Worm (Caenorhabditis elegans) whole organism, L4 larva: ENCODE results near the gene C34F11.5.
A peak's percentile ranks its signal among the peaks of the same experiment; 100 is the strongest.

Experiments
- F10B5.3 ChIP-seq: sonication (generic microtip); optimal IDR thresholded peaks from 2 replicates; lab custom pipeline; 2016; ENCODE audit warnings: mild to moderate bottlenecking, missing genetic modification characterization, missing compliant biosample characterization
- F26F4.8 ChIP-seq: fragments of 200-800 bp; sonication (Bioruptor generic); conservative IDR thresholded peaks from 2 replicates; pipeline ENCODE4 v1.3.6; 2022; ENCODE audit warnings: missing genetic modification characterization, missing compliant biosample characterization
- T20F7.1 ChIP-seq: fragments of 200-800 bp; sonication (Bioruptor generic); optimal IDR thresholded peaks from 2 replicates; lab custom pipeline; 2018; ENCODE audit warnings: mild to moderate bottlenecking, missing genetic modification characterization, missing compliant biosample characterization
- Y48G9A.11 ChIP-seq: fragments of 200-800 bp; sonication (Bioruptor generic); IDR thresholded peaks from 2 replicates; pipeline ENCODE4 v1.3.6; 2022; ENCODE audit warnings: missing genetic modification reagents, missing genetic modification characterization, missing compliant biosample characterization
- aha-1 ChIP-seq: fragments of 150-350 bp; peaks from one replicate; lab custom pipeline; 2014; ENCODE audit warnings: missing biosample characterization, missing genetic modification characterization
- aly-2 ChIP-seq: sonication (generic microtip); optimal IDR thresholded peaks from 2 replicates; lab custom pipeline; 2018; ENCODE audit warnings: missing biosample characterization, missing genetic modification characterization
- arid-1 ChIP-seq: fragments of 200-800 bp; sonication (Bioruptor generic); conservative IDR thresholded peaks from 2 replicates; pipeline ENCODE4 v1.3.6; 2022; ENCODE audit warnings: missing genetic modification reagents, missing genetic modification characterization, missing compliant biosample characterization
- ceh-32 ChIP-seq: sonication (generic microtip); optimal IDR thresholded peaks from 2 replicates; lab custom pipeline; 2016; ENCODE audit warnings: mild to moderate bottlenecking, missing genetic modification characterization, missing compliant biosample characterization; ENCODE audit not compliant: poor library complexity
- ceh-44 ChIP-seq: fragments of 200-800 bp; sonication (Bioruptor generic); IDR thresholded peaks from 2 replicates; pipeline ENCODE4 v1.3.6; 2022; ENCODE audit warnings: missing genetic modification reagents, missing genetic modification characterization, missing compliant biosample characterization
- ceh-82 ChIP-seq: sonication (generic microtip); optimal IDR thresholded peaks from 2 replicates; lab custom pipeline; 2017; ENCODE audit warnings: missing biosample characterization, missing genetic modification characterization
- ces-1 ChIP-seq: fragments of 150-350 bp; sonication (generic microtip); optimal IDR thresholded peaks from 4 replicates; lab custom pipeline; 2014; ENCODE audit warnings: missing biosample characterization, missing genetic modification reagents, missing genetic modification characterization
- daf-16 ChIP-seq, 3 experiments: sonication (generic microtip); optimal IDR thresholded peaks; 2 replicates each; lab custom pipeline; 2016 to 2017; ENCODE audit warnings: missing genetic modification characterization in 3 of 3, missing genetic modification reagents in 3 of 3, mild to moderate bottlenecking in 2 of 3, missing compliant biosample characterization in 2 of 3, missing biosample characterization in 1 of 3, moderate library complexity in 1 of 3
- dmd-6 ChIP-seq: fragments of 200-800 bp; sonication (Bioruptor generic); IDR thresholded peaks from 2 replicates; pipeline ENCODE4 v1.3.6; 2022; ENCODE audit warnings: missing genetic modification reagents, missing genetic modification characterization, missing compliant biosample characterization
- dmd-8 ChIP-seq: fragments of 200-800 bp; sonication (Bioruptor generic); IDR thresholded peaks from 2 replicates; pipeline ENCODE4 v1.3.6; 2022; ENCODE audit warnings: missing genetic modification characterization, missing compliant biosample characterization
- dmd-9 ChIP-seq: fragments of 200-800 bp; sonication (Bioruptor generic); IDR thresholded peaks from 2 replicates; pipeline ENCODE4 v1.3.6; 2022; ENCODE audit warnings: missing genetic modification reagents, missing genetic modification characterization, missing compliant biosample characterization
- dve-1 ChIP-seq: sonication (generic microtip); optimal IDR thresholded peaks from 2 replicates; lab custom pipeline; 2017; ENCODE audit warnings: antibody characterized with exemption, mild to moderate bottlenecking, missing genetic modification characterization, missing compliant biosample characterization; ENCODE audit not compliant: insufficient read depth
- fkh-10 ChIP-seq: fragments of 150-350 bp; optimal IDR thresholded peaks from 2 replicates; lab custom pipeline; 2014; ENCODE audit warnings: missing biosample characterization, missing genetic modification reagents, missing genetic modification characterization
- fos-1 ChIP-seq: fragments of 150-350 bp; optimal IDR thresholded peaks from 2 replicates; lab custom pipeline; 2014; ENCODE audit warnings: missing biosample characterization, missing genetic modification characterization
- hlh-11 ChIP-seq: fragments of 200-800 bp; sonication (Bioruptor generic); optimal IDR thresholded peaks from 2 replicates; lab custom pipeline; 2018; ENCODE audit warnings: mild to moderate bottlenecking, missing genetic modification characterization, missing compliant biosample characterization
- hlh-30 ChIP-seq: sonication (generic microtip); optimal IDR thresholded peaks from 2 replicates; lab custom pipeline; 2017; ENCODE audit warnings: antibody characterized with exemption, mild to moderate bottlenecking, missing genetic modification characterization, missing compliant biosample characterization; ENCODE audit not compliant: insufficient read depth
- lin-1 ChIP-seq: fragments of 200-800 bp; sonication (Bioruptor generic); IDR thresholded peaks from 2 replicates; pipeline ENCODE4 v1.3.6; 2022; ENCODE audit warnings: missing genetic modification reagents, missing genetic modification characterization, missing compliant biosample characterization
- lin-38 ChIP-seq: fragments of 200-800 bp; sonication (Bioruptor generic); IDR thresholded peaks from 2 replicates; pipeline ENCODE4 v1.3.6; 2022; ENCODE audit warnings: missing genetic modification reagents, missing genetic modification characterization, missing compliant biosample characterization
- madf-9 ChIP-seq: fragments of 200-800 bp; sonication (Bioruptor generic); conservative IDR thresholded peaks from 2 replicates; pipeline ENCODE4 v1.3.6; 2022; ENCODE audit warnings: missing genetic modification reagents, missing genetic modification characterization, missing compliant biosample characterization
- mdl-1 ChIP-seq, 2 experiments: fragments of 150-350 bp in 1 of 2; sonication (generic microtip) in 1 of 2; optimal IDR thresholded peaks; 2 replicates each; lab custom pipeline; 2014 to 2017; ENCODE audit warnings: missing biosample characterization in 2 of 2, missing genetic modification characterization in 2 of 2
- mdt-29 ChIP-seq: fragments of 200-800 bp; sonication (Bioruptor generic); IDR thresholded peaks from 2 replicates; pipeline ENCODE4 v1.3.6; 2022; ENCODE audit warnings: missing genetic modification reagents, missing genetic modification characterization, missing compliant biosample characterization
- mxl-2 ChIP-seq: fragments of 200-800 bp; sonication (Bioruptor generic); conservative IDR thresholded peaks from 2 replicates; pipeline ENCODE4 v1.3.6; 2022; ENCODE audit warnings: missing genetic modification reagents, missing genetic modification characterization, missing compliant biosample characterization
- nhr-10 ChIP-seq: fragments of 150-350 bp; optimal IDR thresholded peaks from 2 replicates; lab custom pipeline; 2014; ENCODE audit warnings: missing biosample characterization, missing genetic modification characterization
- nhr-237 ChIP-seq: sonication (generic microtip); optimal IDR thresholded peaks from 2 replicates; lab custom pipeline; 2017; ENCODE audit warnings: missing biosample characterization, missing genetic modification characterization
- nhr-48 ChIP-seq: sonication (generic microtip); optimal IDR thresholded peaks from 2 replicates; lab custom pipeline; 2016; ENCODE audit warnings: mild to moderate bottlenecking, missing genetic modification characterization, missing compliant biosample characterization
- php-3 ChIP-seq: fragments of 200-800 bp; sonication (Bioruptor generic); IDR thresholded peaks from 2 replicates; pipeline ENCODE4 v1.3.6; 2022; ENCODE audit warnings: missing genetic modification reagents, missing genetic modification characterization, missing compliant biosample characterization
- pqm-1 ChIP-seq: sonication (generic microtip); optimal IDR thresholded peaks from 2 replicates; lab custom pipeline; 2017; ENCODE audit warnings: missing biosample characterization, missing genetic modification characterization
- tag-97 ChIP-seq: fragments of 200-800 bp; sonication (Bioruptor generic); IDR thresholded peaks from 2 replicates; pipeline ENCODE4 v1.3.6; 2022; ENCODE audit warnings: missing genetic modification characterization, missing compliant biosample characterization
- unc-130 ChIP-seq: sonication (generic microtip); optimal IDR thresholded peaks from 2 replicates; lab custom pipeline; 2016; ENCODE audit warnings: missing genetic modification reagents, missing genetic modification characterization, missing compliant biosample characterization
- unc-39 ChIP-seq: sonication (generic microtip); optimal IDR thresholded peaks from 2 replicates; lab custom pipeline; 2017; ENCODE audit warnings: missing biosample characterization, missing genetic modification characterization
- zag-1 ChIP-seq: fragments of 150-350 bp; optimal IDR thresholded peaks from 2 replicates; lab custom pipeline; 2014; ENCODE audit warnings: missing biosample characterization, missing genetic modification characterization
- zfp-2 ChIP-seq: sonication (generic microtip); optimal IDR thresholded peaks from 2 replicates; lab custom pipeline; 2016; ENCODE audit warnings: mild to moderate bottlenecking, missing genetic modification characterization, missing compliant biosample characterization
- ztf-7 ChIP-seq: fragments of 150-350 bp; optimal IDR thresholded peaks from 2 replicates; lab custom pipeline; 2014; ENCODE audit warnings: missing biosample characterization, missing genetic modification characterization

The C34F11.5 gene

ce11 chrII:5185955-5186539 lies 9.6 kb upstream of the C34F11.5 start (continued):
- TF ChIP-seq mdt-29 (no peak), zfp-2 (no peak), madf-9 (no peak), Y48G9A.11 (GFP tag; lab: Robert Waterston, UW) (no peak), ceh-44 (GFP tag; lab: Robert Waterston, UW) (no peak), aly-2 (tag; lab: Kevin White, UChicago) (no peak), nhr-10 (tag; lab: Kevin White, UChicago) (peak; percentile 39), nhr-48 (tag; lab: Kevin White, UChicago) (peak; percentile 43), unc-130 (no peak), fkh-10 (GFP tag; lab: Kevin White, UChicago) (no peak), dmd-6 (GFP tag; lab: Robert Waterston, UW) (peak; percentile 68), php-3 (peak; percentile 100)

ce11 chrII:5186870-5187269 lies 8.7 kb upstream of the C34F11.5 start:
- TF ChIP-seq nhr-48 (tag; lab: Kevin White, UChicago) (peak; percentile 2), dve-1 (tag; lab: Kevin White, UChicago) (peak; percentile 42), dmd-9 (GFP tag; lab: Robert Waterston, UW) (no peak), ces-1 (GFP tag; lab: Kevin White, UChicago) (no peak), daf-16 (GFP tag; optimal IDR thresholded peaks at IDR 0.05; lab: Kevin White, UChicago) (no peak), daf-16 (tag; optimal IDR thresholded peaks at IDR 0.05; lab: Kevin White, UChicago) (peak; percentile 69), hlh-11 (peak; percentile 62), lin-1 (GFP tag; lab: Robert Waterston, UW) (no peak), php-3 (peak; percentile 73), aha-1 (tag; lab: Kevin White, UChicago) (peak; percentile 70), pqm-1 (tag; lab: Kevin White, UChicago) (peak; percentile 51)
- TF ChIP-seq, all 104 proteins: peak for 7

DNA sequence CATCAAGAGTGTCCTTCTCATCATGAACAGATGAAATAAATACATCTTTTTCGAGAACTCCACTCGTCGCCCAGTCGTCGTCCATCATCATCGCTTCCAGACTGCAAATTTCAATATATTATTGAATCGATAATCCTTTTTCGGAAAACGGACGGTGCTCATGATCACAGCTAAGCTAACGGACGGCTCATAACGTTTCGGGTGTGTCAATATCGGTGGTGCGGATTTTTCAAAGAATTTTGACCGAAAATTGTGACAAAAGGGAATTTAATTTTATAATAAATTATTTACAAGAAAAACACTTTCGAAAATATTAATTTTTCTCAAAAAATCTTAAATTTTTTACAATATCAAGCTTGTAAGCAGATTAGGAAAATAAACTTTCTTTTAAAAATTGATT lies 8.1 kb upstream of the C34F11.5 start, which contains the start of gene crh-2:
Gene crh-2, minus strand, starts transcription at position 101 of the 400 bp plus-strand sequence.
- TF ChIP-seq mdt-29: no peak
- TF ChIP-seq dmd-8 (GFP tag; lab: Robert Waterston, UW): no peak
- no peak for TF ChIP-seq zag-1 (tag; lab: Kevin White, UChicago)
- no peak for TF ChIP-seq hlh-11
- no peak for TF ChIP-seq arid-1
- TF ChIP-seq F26F4.8: no peak
- no peak for TF ChIP-seq F10B5.3 (tag; lab: Kevin White, UChicago)
- no peak for TF ChIP-seq ceh-32
- TF ChIP-seq hlh-30 (tag; lab: Kevin White, UChicago): no peak
- TF ChIP-seq mdl-1 (tag; optimal IDR thresholded peaks at IDR 0.05; lab: Kevin White, UChicago): no peak
- TF ChIP-seq T20F7.1 (GFP tag; lab: Kevin White, UChicago): no peak
- no peak for TF ChIP-seq ceh-82 (tag; lab: Kevin White, UChicago)
- TF ChIP-seq nhr-237 (tag; lab: Kevin White, UChicago): no peak
- no peak for TF ChIP-seq tag-97 (GFP tag; lab: Robert Waterston, UW)
- TF ChIP-seq aha-1 (tag; lab: Kevin White, UChicago): no peak
- TF ChIP-seq mxl-2 (GFP tag; lab: Robert Waterston, UW): no peak
- no peak for TF ChIP-seq fos-1 (tag; lab: Kevin White, UChicago)
- no peak for TF ChIP-seq unc-39 (tag; lab: Kevin White, UChicago)
- TF ChIP-seq ztf-7 (tag; lab: Kevin White, UChicago): no peak
- TF ChIP-seq lin-38 (GFP tag; lab: Robert Waterston, UW): no peak
